Worm (Caenorhabditis elegans): ENCODE measurements around the gene C35C5.10.

DNA sequence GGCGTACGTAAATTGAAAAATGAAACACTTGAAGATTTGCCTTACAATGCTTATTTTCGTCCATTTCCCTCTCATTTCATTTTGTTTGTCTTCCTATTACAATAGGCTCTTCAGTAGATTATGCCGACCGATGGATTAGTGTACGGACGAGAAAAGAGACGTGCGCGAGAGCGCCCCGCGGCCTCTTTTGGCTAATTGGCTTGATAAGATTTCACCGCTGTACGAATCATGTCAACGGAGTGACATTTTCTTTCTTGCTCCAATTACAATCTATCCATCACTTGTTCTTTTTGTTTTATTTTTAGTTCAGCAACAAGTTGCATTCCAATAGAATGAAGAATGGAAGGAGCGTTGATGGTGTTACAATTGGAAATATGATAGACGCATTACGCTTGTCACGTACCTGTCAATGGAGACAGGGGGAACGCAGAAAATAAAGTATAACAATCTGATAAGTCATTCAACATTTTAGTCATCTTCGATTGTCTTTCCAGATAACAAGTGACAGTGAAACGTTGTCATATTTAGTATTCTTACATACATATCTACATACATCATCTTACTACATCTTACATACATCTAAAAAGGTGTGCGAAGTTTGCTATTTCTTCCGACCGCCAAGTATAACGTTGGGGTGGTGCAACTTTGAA lies 52.2 kb downstream of the C35C5.10 start:
- TF ChIP-seq mdl-1 (tag; optimal IDR thresholded peaks at IDR 0.05) (no peak), lin-14 (GFP tag; optimal IDR thresholded peaks at IDR 0.05) (peak; percentile 36), ama-1 (optimal IDR thresholded peaks at IDR 0.05) (no peak)
